Worm (Caenorhabditis elegans) whole organism, late embryonic: ENCODE data around the gene egl-9.

Experiments
- C08G9.2 ChIP-seq: sonication (generic microtip); optimal IDR thresholded peaks from 2 replicates; lab custom pipeline; 2016; ENCODE audit warnings: mild to moderate bottlenecking, missing genetic modification characterization, moderate library complexity, missing compliant biosample characterization
- C38D4.7 ChIP-seq: fragments of 200-800 bp; sonication (Bioruptor generic); optimal IDR thresholded peaks from 2 replicates; lab custom pipeline; 2018; ENCODE audit warnings: mild to moderate bottlenecking, missing genetic modification characterization, moderate library complexity, missing compliant biosample characterization
- K02D7.2 ChIP-seq: sonication (generic microtip); optimal IDR thresholded peaks from 2 replicates; lab custom pipeline; 2017; ENCODE audit warnings: mild to moderate bottlenecking, missing genetic modification characterization, missing compliant biosample characterization
- K09A11.1 ChIP-seq: sonication (generic microtip); optimal IDR thresholded peaks from 2 replicates; lab custom pipeline; 2017; ENCODE audit warnings: antibody characterized with exemption, mild to moderate bottlenecking, missing genetic modification characterization, missing compliant biosample characterization; ENCODE audit not compliant: insufficient read depth
- ahr-1 ChIP-seq: sonication (generic microtip); optimal IDR thresholded peaks from 2 replicates; lab custom pipeline; 2016; ENCODE audit warnings: missing genetic modification characterization, missing compliant biosample characterization
- ceh-19 ChIP-seq: fragments of 200-800 bp; sonication (Bioruptor generic); optimal IDR thresholded peaks from 2 replicates; lab custom pipeline; 2018; ENCODE audit warnings: mild to moderate bottlenecking, missing genetic modification characterization, missing compliant biosample characterization
- ceh-2 ChIP-seq: sonication (generic microtip); optimal IDR thresholded peaks from 2 replicates; lab custom pipeline; 2016; ENCODE audit warnings: missing genotype, missing genetic modification characterization, missing compliant biosample characterization
- ceh-24 ChIP-seq: sonication (generic microtip); optimal IDR thresholded peaks from 2 replicates; lab custom pipeline; 2016; ENCODE audit warnings: mild to moderate bottlenecking, missing genetic modification characterization, missing compliant biosample characterization
- ceh-31 ChIP-seq: sonication (generic microtip); optimal IDR thresholded peaks from 2 replicates; lab custom pipeline; 2016; ENCODE audit warnings: missing genetic modification characterization, missing compliant biosample characterization
- ceh-45 ChIP-seq: fragments of 200-800 bp; sonication (Bioruptor generic); IDR thresholded peaks from 2 replicates; pipeline ENCODE4 v1.3.6; 2022; ENCODE audit warnings: missing genetic modification reagents, missing genetic modification characterization, missing compliant biosample characterization
- dmd-4 ChIP-seq: sonication (generic microtip); optimal IDR thresholded peaks from 2 replicates; lab custom pipeline; 2016; ENCODE audit warnings: borderline replicate concordance, missing genetic modification characterization, missing compliant biosample characterization
- elt-2 ChIP-seq: sonication (generic microtip); optimal IDR thresholded peaks from 2 replicates; lab custom pipeline; 2016; ENCODE audit warnings: missing genetic modification reagents, missing genetic modification characterization, missing compliant biosample characterization
- ets-4 ChIP-seq: sonication (generic microtip); optimal IDR thresholded peaks from 2 replicates; lab custom pipeline; 2016; ENCODE audit warnings: missing genetic modification characterization, missing compliant biosample characterization
- fkh-10 ChIP-seq: fragments of 150-350 bp; optimal IDR thresholded peaks from 2 replicates; lab custom pipeline; 2014; ENCODE audit warnings: missing biosample characterization, missing genetic modification reagents, missing genetic modification characterization
- fkh-6 ChIP-seq: sonication (generic microtip); optimal IDR thresholded peaks from 2 replicates; lab custom pipeline; 2016; ENCODE audit warnings: missing genetic modification characterization, missing compliant biosample characterization
- gmeb-2 ChIP-seq: sonication (generic microtip); optimal IDR thresholded peaks from 2 replicates; lab custom pipeline; 2016; ENCODE audit warnings: missing genetic modification characterization, inconsistent platforms, missing compliant biosample characterization
- hlh-15 ChIP-seq: sonication (generic microtip); optimal IDR thresholded peaks from 2 replicates; lab custom pipeline; 2016; ENCODE audit warnings: missing genetic modification characterization, missing compliant biosample characterization
- hlh-30 ChIP-seq: sonication (generic microtip); optimal IDR thresholded peaks from 2 replicates; lab custom pipeline; 2017; ENCODE audit warnings: antibody characterized with exemption, missing genetic modification characterization, missing compliant biosample characterization; ENCODE audit not compliant: insufficient read depth
- hlh-6 ChIP-seq: sonication (generic microtip); optimal IDR thresholded peaks from 2 replicates; lab custom pipeline; 2016; ENCODE audit warnings: missing genotype, missing genetic modification characterization, missing compliant biosample characterization
- hlh-8 ChIP-seq: sonication (generic microtip); optimal IDR thresholded peaks from 2 replicates; lab custom pipeline; 2016; ENCODE audit warnings: missing genotype, missing genetic modification characterization, missing compliant biosample characterization
- madf-2 ChIP-seq: sonication (generic microtip); optimal IDR thresholded peaks from 2 replicates; lab custom pipeline; 2017; ENCODE audit warnings: missing genetic modification characterization, missing compliant biosample characterization
- nfya-1 ChIP-seq: sonication (generic microtip); optimal IDR thresholded peaks from 2 replicates; lab custom pipeline; 2017; ENCODE audit warnings: missing genetic modification characterization, mild to moderate bottlenecking, missing compliant biosample characterization, antibody characterized with exemption, moderate library complexity
- nhr-11 ChIP-seq: fragments of 150-350 bp; optimal IDR thresholded peaks from 2 replicates; lab custom pipeline; 2014; ENCODE audit warnings: missing biosample characterization, missing genetic modification characterization
- npax-4 ChIP-seq: sonication (generic microtip); optimal IDR thresholded peaks from 2 replicates; lab custom pipeline; 2016; ENCODE audit warnings: missing genetic modification characterization, missing compliant biosample characterization
- pag-3 ChIP-seq: sonication (generic microtip); optimal IDR thresholded peaks from 2 replicates; lab custom pipeline; 2016; ENCODE audit warnings: missing compliant biosample characterization, missing genetic modification characterization, borderline replicate concordance
- pat-9 ChIP-seq: fragments of 200-800 bp; sonication (Bioruptor generic); optimal IDR thresholded peaks from 2 replicates; lab custom pipeline; 2018; ENCODE audit warnings: mild to moderate bottlenecking, missing genetic modification characterization, moderate library complexity, missing compliant biosample characterization
- pax-1 ChIP-seq: fragments of 150-350 bp; optimal IDR thresholded peaks from 2 replicates; lab custom pipeline; 2014; ENCODE audit warnings: missing biosample characterization, missing genetic modification characterization
- rnt-1 ChIP-seq: sonication (generic microtip); optimal IDR thresholded peaks from 2 replicates; lab custom pipeline; 2016; ENCODE audit warnings: missing genetic modification characterization, missing compliant biosample characterization
- tbx-2 ChIP-seq: sonication (generic microtip); optimal IDR thresholded peaks from 2 replicates; lab custom pipeline; 2016; ENCODE audit warnings: missing genetic modification characterization, missing compliant biosample characterization
- tbx-7 ChIP-seq: sonication (generic microtip); optimal IDR thresholded peaks from 2 replicates; lab custom pipeline; 2016; ENCODE audit warnings: missing genotype, missing genetic modification characterization, missing compliant biosample characterization
- ttx-3 ChIP-seq: sonication (generic microtip); optimal IDR thresholded peaks from 2 replicates; lab custom pipeline; 2016; ENCODE audit warnings: missing genetic modification reagents, missing genetic modification characterization, missing compliant biosample characterization
- unc-42 ChIP-seq: sonication (generic microtip); optimal IDR thresholded peaks from 2 replicates; lab custom pipeline; 2016; ENCODE audit warnings: missing genotype, missing genetic modification characterization, missing compliant biosample characterization
- unc-55 ChIP-seq: sonication (generic microtip); optimal IDR thresholded peaks from 2 replicates; lab custom pipeline; 2017; ENCODE audit warnings: missing biosample characterization, missing genetic modification reagents, missing genetic modification characterization
- unc-86 ChIP-seq: sonication (generic microtip); optimal IDR thresholded peaks from 2 replicates; lab custom pipeline; 2016; ENCODE audit warnings: missing genetic modification characterization, missing compliant biosample characterization
- zip-5 ChIP-seq: sonication (generic microtip); optimal IDR thresholded peaks from 2 replicates; lab custom pipeline; 2016; ENCODE audit warnings: missing genetic modification characterization, missing compliant biosample characterization

Gene egl-9

DNA sequence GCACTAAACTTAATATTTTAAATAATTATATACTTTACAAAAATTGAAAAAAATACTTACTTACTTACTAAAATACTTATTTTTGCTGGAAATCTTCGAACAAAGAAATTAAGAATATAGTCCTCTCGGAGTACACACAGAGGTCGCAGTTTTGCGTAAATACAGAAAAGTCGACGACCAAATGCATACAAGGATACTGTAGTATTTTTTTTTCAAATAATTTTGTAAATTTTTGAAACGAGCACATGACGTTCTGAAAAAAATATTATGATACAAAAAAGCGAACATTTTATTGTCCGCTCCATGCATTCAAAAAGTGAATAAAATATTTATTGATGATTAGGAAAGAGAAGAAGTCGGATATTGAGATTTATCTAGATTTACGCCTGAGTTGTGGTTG is 42.1 kb upstream of the egl-9 start, which contains the start of gene apc-10:
apc-10 (minus strand) TSS at position 101 of the 400 bp plus-strand sequence.
- TF ChIP-seq nhr-11 (tag; lab: Kevin White, UChicago) (no peak), ahr-1 (tag; lab: Kevin White, UChicago) (no peak), unc-42 (tag; lab: Kevin White, UChicago) (no peak), madf-2 (tag; lab: Kevin White, UChicago) (no peak)
- TF ChIP-seq, all 69 proteins: peak for 0

DNA sequence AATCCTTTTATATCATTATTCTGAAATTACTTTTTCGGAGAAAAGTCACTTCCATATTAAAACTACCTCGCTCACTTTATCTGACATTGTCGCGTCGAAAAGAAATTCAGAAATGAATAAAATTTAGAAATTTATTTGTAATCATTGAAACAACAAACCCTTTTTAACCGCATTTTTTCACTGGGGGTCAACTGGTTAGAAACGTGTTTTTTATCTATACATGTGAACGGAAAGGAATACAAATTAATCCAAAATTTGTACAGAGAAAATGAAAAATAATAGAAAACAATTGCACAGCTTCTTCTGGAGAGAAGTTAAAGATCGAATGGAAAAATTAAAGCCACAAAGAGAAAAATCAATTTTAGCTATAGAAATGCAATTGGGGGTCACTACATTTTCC is 39.7 kb upstream of the egl-9 start, which contains the start of gene tag-314:
tag-314 (minus strand) TSS at position 101 of the 400 bp plus-strand sequence.
- TF ChIP-seq zip-5 (tag; lab: Kevin White, UChicago) (no peak), tbx-2 (tag; lab: Kevin White, UChicago) (no peak), pat-9 (tag; lab: Kevin White, UChicago) (no peak), nhr-11 (tag; lab: Kevin White, UChicago) (no peak)

DNA sequence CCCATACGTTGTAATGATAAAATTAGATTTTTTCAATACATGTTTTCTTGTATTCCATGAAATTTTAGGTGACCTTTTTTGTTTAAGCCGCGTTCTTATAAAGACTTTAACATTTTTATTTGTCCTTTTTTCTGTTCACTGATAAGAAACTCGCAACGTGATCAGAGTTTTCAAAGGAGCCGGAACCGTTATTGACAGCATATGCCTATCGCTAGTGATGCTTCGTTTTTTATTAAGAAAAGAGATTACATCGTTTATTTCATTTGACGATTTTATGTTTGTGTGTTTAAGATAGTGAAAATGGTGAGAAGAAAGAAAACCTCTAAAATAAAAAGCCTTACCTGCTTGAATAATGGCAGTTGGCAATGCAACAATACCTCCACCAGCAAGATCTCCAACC is 35.7 kb upstream of the egl-9 start:
- no peak for TF ChIP-seq hlh-15
- no peak for TF ChIP-seq K09A11.1 (tag; lab: Kevin White, UChicago)
- TF ChIP-seq pax-1, result no peak
- TF ChIP-seq dmd-4, result no peak
- no peak for TF ChIP-seq ceh-19 (GFP tag; lab: Kevin White, UChicago)
- no peak for TF ChIP-seq ets-4
- TF ChIP-seq C08G9.2 (tag; lab: Kevin White, UChicago), result no peak
- TF ChIP-seq ceh-31 (tag; lab: Kevin White, UChicago), result no peak
- no peak for TF ChIP-seq tbx-7 (tag; lab: Kevin White, UChicago)
- TF ChIP-seq fkh-6 (tag; lab: Kevin White, UChicago), result no peak
- no peak for TF ChIP-seq unc-55 (GFP tag; lab: Kevin White, UChicago)
- no peak for TF ChIP-seq nfya-1
- no peak for TF ChIP-seq rnt-1 (tag; lab: Kevin White, UChicago)
- no peak for TF ChIP-seq unc-42 (tag; lab: Kevin White, UChicago)
- no peak for TF ChIP-seq nhr-11 (tag; lab: Kevin White, UChicago)
- no peak for TF ChIP-seq elt-2 (tag; lab: Kevin White, UChicago)
- no peak for TF ChIP-seq C38D4.7 (GFP tag; lab: Kevin White, UChicago)
- TF ChIP-seq npax-4 (tag; lab: Kevin White, UChicago), result no peak

DNA sequence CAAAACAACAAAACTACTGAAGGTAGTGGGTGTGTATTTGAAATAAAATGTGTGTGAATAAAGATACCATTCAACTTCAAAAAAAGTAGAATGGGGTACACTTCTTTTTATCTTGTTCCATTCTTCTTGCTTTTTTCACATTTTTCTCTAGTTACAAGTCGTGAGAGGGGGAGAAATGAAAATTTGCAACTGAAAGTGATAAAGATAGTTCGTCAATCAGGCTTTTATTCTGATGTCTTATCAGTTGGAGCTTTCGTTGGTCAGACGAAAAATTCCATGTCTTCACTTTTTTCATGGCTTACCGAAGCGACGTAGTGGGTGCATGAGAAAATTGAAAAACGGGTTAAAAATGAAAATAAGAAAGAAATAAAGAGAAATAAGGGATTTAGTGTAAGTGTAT is 34.6 kb upstream of the egl-9 start, which contains the start of gene Y32F6A.4:
Y32F6A.4 (minus strand) TSS at position 347 of the 400 bp plus-strand sequence.
- no peak for TF ChIP-seq ets-4
- TF ChIP-seq K02D7.2 (tag; lab: Kevin White, UChicago), result no peak
- no peak for TF ChIP-seq hlh-8 (tag; lab: Kevin White, UChicago)
- TF ChIP-seq gmeb-2, result no peak
- TF ChIP-seq ttx-3 (tag; lab: Kevin White, UChicago), result no peak
- no peak for TF ChIP-seq pat-9 (tag; lab: Kevin White, UChicago)
- no peak for TF ChIP-seq C08G9.2 (tag; lab: Kevin White, UChicago)
- TF ChIP-seq ceh-2, result no peak
- TF ChIP-seq hlh-15, result no peak
- TF ChIP-seq rnt-1 (tag; lab: Kevin White, UChicago), result no peak
- no peak for TF ChIP-seq unc-86 (tag; lab: Kevin White, UChicago)
- no peak for TF ChIP-seq tbx-2 (tag; lab: Kevin White, UChicago)
- no peak for TF ChIP-seq ahr-1 (tag; lab: Kevin White, UChicago)
- no peak for TF ChIP-seq ceh-45
- TF ChIP-seq tbx-7 (tag; lab: Kevin White, UChicago), result no peak
- TF ChIP-seq hlh-6 (tag; lab: Kevin White, UChicago), result no peak
- no peak for TF ChIP-seq fkh-10 (GFP tag; lab: Kevin White, UChicago)
- TF ChIP-seq hlh-30, result no peak

DNA sequence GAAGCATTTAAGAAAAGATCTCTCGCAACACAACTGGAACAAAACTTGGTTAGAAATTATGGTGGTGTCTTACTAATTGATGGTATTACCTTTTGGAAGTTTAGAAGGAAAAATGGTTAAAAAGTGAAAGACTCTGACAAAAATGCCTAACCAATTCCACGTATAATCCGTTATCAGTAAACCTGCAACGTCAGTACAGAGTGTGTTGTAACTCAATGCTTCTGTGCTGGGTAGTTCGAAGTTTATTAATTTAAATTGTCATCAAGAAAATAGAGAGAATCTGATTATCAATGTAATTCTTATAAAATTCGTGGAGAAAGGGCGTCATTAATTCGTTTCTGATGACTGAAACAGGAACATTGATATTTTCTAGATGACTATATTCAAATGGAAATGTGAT is 33.1 kb upstream of the egl-9 start:
- no peak for TF ChIP-seq madf-2 (tag; lab: Kevin White, UChicago)
- TF ChIP-seq ets-4, result no peak
- no peak for TF ChIP-seq ceh-24 (tag; lab: Kevin White, UChicago)
- no peak for TF ChIP-seq ceh-19 (GFP tag; lab: Kevin White, UChicago)
- no peak for TF ChIP-seq pag-3
- TF ChIP-seq hlh-6 (tag; lab: Kevin White, UChicago), result no peak
- no peak for TF ChIP-seq unc-42 (tag; lab: Kevin White, UChicago)
- no peak for TF ChIP-seq rnt-1 (tag; lab: Kevin White, UChicago)
- no peak for TF ChIP-seq elt-2 (tag; lab: Kevin White, UChicago)
